Fruit fly (Drosophila melanogaster) whole organism, adult: Measurements from ENCODE around the gene CG13377.

Experiments
- CG11617 ChIP-seq: fragments of 200-800 bp; sonication (Bioruptor generic); optimal IDR thresholded peaks from 2 replicates; lab custom pipeline; 2017; ENCODE audit warnings: mild to moderate bottlenecking, missing biosample characterization, missing genetic modification reagents, missing genetic modification characterization
- CG1620 ChIP-seq: fragments of 200-800 bp; sonication (Bioruptor generic); optimal IDR thresholded peaks from 2 replicates; lab custom pipeline; 2016; ENCODE audit warnings: missing biosample characterization, missing genetic modification characterization
- CG33017 ChIP-seq: fragments of 200-800 bp; sonication (Bioruptor generic); optimal IDR thresholded peaks from 2 replicates; lab custom pipeline; 2018; ENCODE audit warnings: missing biosample characterization, mild to moderate bottlenecking, missing genetic modification characterization, moderate library complexity
- CG7101 ChIP-seq: fragments of 200-800 bp; sonication (Bioruptor generic); optimal IDR thresholded peaks from 2 replicates; lab custom pipeline; 2018; ENCODE audit warnings: missing biosample characterization, mild to moderate bottlenecking, missing genetic modification characterization, moderate library complexity
- Crg-1 ChIP-seq: fragments of 200-800 bp; sonication (Bioruptor generic); optimal IDR thresholded peaks from 2 replicates; lab custom pipeline; 2016; ENCODE audit warnings: missing biosample characterization, missing genetic modification characterization
- Hr96 ChIP-seq: fragments of 200-800 bp; sonication (Bioruptor generic); optimal IDR thresholded peaks from 2 replicates; lab custom pipeline; 2016; ENCODE audit warnings: missing biosample characterization, missing genetic modification characterization
- tj ChIP-seq: fragments of 200-800 bp; sonication (Bioruptor generic); optimal IDR thresholded peaks from 3 replicates; lab custom pipeline; 2017; ENCODE audit warnings: missing biosample characterization, mild to moderate bottlenecking, missing genetic modification characterization, moderate library complexity

DNA sequence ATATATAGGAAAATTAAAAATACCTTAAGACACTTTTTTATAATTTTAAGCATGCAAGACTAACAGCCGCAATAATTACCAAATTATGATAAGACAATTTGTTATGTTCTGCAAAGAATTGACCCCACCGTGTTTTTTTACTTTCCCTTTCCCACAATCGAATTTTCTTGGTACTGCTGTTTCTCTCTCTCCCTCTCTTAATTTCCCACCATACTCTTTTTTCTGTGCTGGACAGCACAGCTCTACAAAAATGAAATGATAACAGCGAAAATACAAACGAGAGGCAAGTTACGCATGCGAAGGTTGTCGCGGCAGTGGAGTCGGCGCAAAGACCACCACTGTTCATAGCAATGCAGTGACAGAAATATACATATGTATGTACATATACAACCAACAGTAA, 14.1 kb upstream of the CG13377 start:
- TF ChIP-seq CG1620 (GFP tag; lab: Kevin White, UChicago) (no peak), CG11617 (GFP tag; lab: Kevin White, UChicago) (no peak), Hr96 (GFP tag; lab: Kevin White, UChicago) (no peak), Crg-1 (no peak), CG7101 (tag; lab: Kevin White, UChicago) (no peak), CG33017 (tag; lab: Kevin White, UChicago) (no peak), tj (GFP tag; lab: Kevin White, UChicago) (no peak)
